Worm (Caenorhabditis elegans): ENCODE data around the gene mam-1.

Gene mam-1

ce11 chrX:841393-841792 is 46.8 kb downstream of the mam-1 start, which contains the start of gene F39H12.3:
Gene F39H12.3 (minus strand): TSS chrX:841493.
- TF ChIP-seq T22C8.4 (GFP tag; IDR thresholded peaks at IDR 0.05) (no peak), cog-1 (tag; optimal IDR thresholded peaks at IDR 0.05) (no peak), ztf-29 (GFP tag; IDR thresholded peaks at IDR 0.05) (no peak), ref-1 (GFP tag; conservative IDR thresholded peaks at IDR 0.05) (no peak), med-1 (GFP tag; optimal IDR thresholded peaks at IDR 0.05; ENCODE audit: insufficient read depth) (no peak), tab-1 (GFP tag; IDR thresholded peaks at IDR 0.05) (no peak)

- TF ChIP-seq T22C8.4 (GFP tag; IDR thresholded peaks at IDR 0.05) (no peak), ztf-23 (GFP tag; IDR thresholded peaks at IDR 0.05) (no peak), cog-1 (tag; optimal IDR thresholded peaks at IDR 0.05) (no peak), ztf-29 (GFP tag; IDR thresholded peaks at IDR 0.05) (no peak), tab-1 (GFP tag; IDR thresholded peaks at IDR 0.05) (no peak), klf-2 (GFP tag; conservative IDR thresholded peaks at IDR 0.05) (no peak), ref-1 (GFP tag; conservative IDR thresholded peaks at IDR 0.05) (no peak), flt-1 (GFP tag; IDR thresholded peaks at IDR 0.05) (no peak), med-1 (GFP tag; optimal IDR thresholded peaks at IDR 0.05; ENCODE audit: insufficient read depth) (no peak)
Measured at ce11 chrX:834478-834877, 53.7 kb downstream of the mam-1 start, which contains the start of gene F39H12.1. Gene F39H12.1 (plus strand): TSS chrX:834778.
